Worm (Caenorhabditis elegans): ENCODE measurements around the gene Y54G2A.32.

Gene Y54G2A.32

DNA sequence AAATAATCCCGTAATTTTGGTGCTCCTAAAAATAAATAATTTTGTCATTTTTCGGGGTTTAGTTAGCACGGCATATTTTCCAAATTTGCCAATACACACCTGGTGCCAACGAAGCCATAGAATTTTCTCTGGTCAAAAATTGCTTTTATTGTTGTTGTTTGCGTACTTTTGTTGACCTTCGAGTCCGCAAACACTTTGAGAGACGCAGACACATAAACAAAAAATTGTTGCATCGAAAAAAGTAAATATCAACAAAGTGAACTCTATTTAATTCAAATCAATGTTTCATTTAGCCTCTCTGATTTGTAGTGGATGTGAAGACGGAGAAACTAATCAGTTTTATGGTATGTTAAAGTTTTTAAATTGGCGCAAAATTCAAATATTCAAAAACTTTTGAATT is 42.5 kb downstream of the Y54G2A.32 start, which contains the start of gene Y54G2A.40:
Gene Y54G2A.40, plus strand, starts transcription at position 213 of the 400 bp plus-strand sequence.
- TF ChIP-seq grh-1 (GFP tag; IDR thresholded peaks at IDR 0.05) = no peak
- TF ChIP-seq zag-1 (tag; optimal IDR thresholded peaks at IDR 0.05) = no peak
- TF ChIP-seq ceh-8 (GFP tag; optimal IDR thresholded peaks at IDR 0.05) = no peak
- TF ChIP-seq ceh-90 (tag; optimal IDR thresholded peaks at IDR 0.05) = no peak
- TF ChIP-seq mab-9 (GFP tag; IDR thresholded peaks at IDR 0.05) = no peak
- TF ChIP-seq xbp-1 (tag; optimal IDR thresholded peaks at IDR 0.05) = no peak
- TF ChIP-seq tbx-2 (tag; optimal IDR thresholded peaks at IDR 0.05) = no peak
- TF ChIP-seq fos-1 (tag; optimal IDR thresholded peaks at IDR 0.05) = no peak
- no peak for TF ChIP-seq egl-27 (tag; optimal IDR thresholded peaks at IDR 0.05)
- TF ChIP-seq lin-35 (GFP tag; optimal IDR thresholded peaks at IDR 0.05) = peak; percentile 29 to 56
- no peak for TF ChIP-seq pqm-1 (tag; optimal IDR thresholded peaks at IDR 0.05)
- TF ChIP-seq lsy-2 (tag; optimal IDR thresholded peaks at IDR 0.05) = peak; percentile 32 to 64
- no peak for TF ChIP-seq snu-23 (GFP tag; optimal IDR thresholded peaks at IDR 0.05)
- no peak for TF ChIP-seq fkh-10 (GFP tag; optimal IDR thresholded peaks at IDR 0.05)
- TF ChIP-seq ztf-11 (tag; optimal IDR thresholded peaks at IDR 0.05) = no peak
- no peak for TF ChIP-seq ceh-82 (tag; optimal IDR thresholded peaks at IDR 0.05)
- TF ChIP-seq pax-3 (tag; optimal IDR thresholded peaks at IDR 0.05) = no peak
- TF ChIP-seq isw-1 (GFP tag; IDR thresholded peaks at IDR 0.05) = no peak
- TF ChIP-seq dpl-1 (GFP tag; optimal IDR thresholded peaks at IDR 0.05) = peak; percentile 3 to 70 (median 38)
- TF ChIP-seq blmp-1 (tag; optimal IDR thresholded peaks at IDR 0.05) = no peak
- TF ChIP-seq mep-1 (tag; optimal IDR thresholded peaks at IDR 0.05) = peak; percentile 8
- TF ChIP-seq F16B12.6 (tag; optimal IDR thresholded peaks at IDR 0.05) = peak; percentile 77
- TF ChIP-seq unc-62 (GFP tag; optimal IDR thresholded peaks at IDR 0.05) = no peak
- TF ChIP-seq efl-1 (optimal IDR thresholded peaks at IDR 0.05) = peak; percentile 58 to 68
- peak; percentile 31 to 56 for TF ChIP-seq efl-1 (GFP tag; optimal IDR thresholded peaks at IDR 0.05 in 1 of 2)

- TF ChIP-seq ztf-11 (tag; optimal IDR thresholded peaks at IDR 0.05) = no peak
- TF ChIP-seq nhr-71 (tag; optimal IDR thresholded peaks at IDR 0.05) = no peak
- TF ChIP-seq F16B12.6 (tag; optimal IDR thresholded peaks at IDR 0.05) = no peak
- TF ChIP-seq elt-2 (tag; optimal IDR thresholded peaks at IDR 0.05) = no peak
- no peak for TF ChIP-seq pag-3 (tag; optimal IDR thresholded peaks at IDR 0.05; ENCODE audit: borderline replicate concordance, insufficient read depth)
Measured at ce11 chrIV:2849269-2849668, 45.5 kb downstream of the Y54G2A.32 start.

DNA sequence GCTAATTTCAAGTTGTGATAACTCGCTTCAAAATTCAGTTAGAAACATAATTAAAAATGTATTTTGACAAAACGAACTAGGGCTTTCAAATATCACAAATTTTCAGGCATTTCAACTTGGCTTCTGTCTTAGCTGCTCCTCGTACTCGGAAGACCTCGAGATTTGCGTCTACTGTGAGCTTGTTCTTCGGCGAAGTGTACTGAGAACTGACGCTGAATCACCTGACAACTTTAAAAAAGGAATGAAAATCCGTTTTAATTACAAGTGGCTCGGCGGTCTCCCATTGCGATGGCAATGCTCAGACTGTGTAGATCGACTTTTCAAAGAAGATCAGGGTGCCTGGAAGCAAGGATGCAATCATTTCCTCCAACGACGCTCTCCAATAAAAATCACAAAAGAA is 46.8 kb downstream of the Y54G2A.32 start, which contains the start of gene clec-85:
Gene clec-85, plus strand, starts transcription at position 301 of the 400 bp plus-strand sequence.
- no peak for TF ChIP-seq pqm-1 (tag; optimal IDR thresholded peaks at IDR 0.05)
- TF ChIP-seq lsy-2 (tag; optimal IDR thresholded peaks at IDR 0.05) = no peak
- TF ChIP-seq blmp-1 (tag; optimal IDR thresholded peaks at IDR 0.05) = no peak
- no peak for TF ChIP-seq ceh-90 (tag; optimal IDR thresholded peaks at IDR 0.05)
- TF ChIP-seq ama-1 (optimal IDR thresholded peaks at IDR 0.05) = no peak
- TF ChIP-seq C16A3.4 (tag; optimal IDR thresholded peaks at IDR 0.05) = no peak
- no peak for TF ChIP-seq ces-1 (GFP tag; optimal IDR thresholded peaks at IDR 0.05)
- no peak for TF ChIP-seq unc-62 (GFP tag; optimal IDR thresholded peaks at IDR 0.05)
- no peak for TF ChIP-seq ceh-88 (GFP tag; IDR thresholded peaks at IDR 0.05)
- no peak for TF ChIP-seq tlp-1 (tag; optimal IDR thresholded peaks at IDR 0.05)
- no peak for TF ChIP-seq efl-1 (optimal IDR thresholded peaks at IDR 0.05)
- TF ChIP-seq efl-1 (GFP tag; optimal IDR thresholded peaks at IDR 0.05 in 1 of 2) = no peak
- no peak for TF ChIP-seq nhr-84 (tag; optimal IDR thresholded peaks at IDR 0.05)
- TF ChIP-seq sptf-1 (tag; optimal IDR thresholded peaks at IDR 0.05) = no peak
- TF ChIP-seq fos-1 (tag; optimal IDR thresholded peaks at IDR 0.05) = no peak

DNA sequence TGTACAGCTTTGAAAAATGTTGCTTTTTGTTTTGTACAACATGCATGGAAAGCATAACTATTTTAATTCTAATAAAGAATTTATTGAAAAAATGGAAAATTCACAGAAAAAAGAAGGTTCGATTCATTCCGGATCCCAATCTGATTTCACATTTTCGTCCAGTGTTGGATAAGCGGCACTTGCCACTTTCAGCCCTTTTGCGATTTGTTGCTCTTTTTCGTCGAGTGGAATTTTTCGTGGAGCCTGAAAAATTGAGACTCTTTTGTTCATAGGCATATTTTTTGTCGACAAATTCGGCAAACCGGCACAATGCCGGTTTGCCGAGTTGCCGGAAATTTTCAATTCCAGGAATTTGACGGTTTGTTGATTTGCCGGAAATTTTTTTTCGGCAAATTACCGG is 47.9 kb downstream of the Y54G2A.32 start:
- TF ChIP-seq Y116A8C.19 (tag; optimal IDR thresholded peaks at IDR 0.05; ENCODE audit: borderline replicate concordance) (no peak), jun-1 (tag; optimal IDR thresholded peaks at IDR 0.05) (no peak), unc-98 (GFP tag; IDR thresholded peaks at IDR 0.05) (no peak), mep-1 (tag; optimal IDR thresholded peaks at IDR 0.05) (no peak), mdl-1 (tag; optimal IDR thresholded peaks at IDR 0.05) (no peak), nhr-71 (tag; optimal IDR thresholded peaks at IDR 0.05) (no peak), nhr-237 (tag; optimal IDR thresholded peaks at IDR 0.05) (no peak), hlh-17 (GFP tag; optimal IDR thresholded peaks at IDR 0.05; ENCODE audit: borderline replicate concordance) (no peak)
